Worm (Caenorhabditis elegans): ENCODE results near the gene Y62H9A.9.

ce11 chrX:11885577-11885976, 12.4 kb downstream of the Y62H9A.9 start, which contains the start of gene Y62H9A.7:
- TF ChIP-seq unc-62 (GFP tag; optimal IDR thresholded peaks at IDR 0.05) (no peak), nhr-12 (tag; optimal IDR thresholded peaks at IDR 0.05) (no peak), ceh-43 (GFP tag; optimal IDR thresholded peaks at IDR 0.05) (no peak), unc-120 (tag; optimal IDR thresholded peaks at IDR 0.05; ENCODE audit: poor library complexity, severe bottlenecking) (no peak)

Measured in whole organism, mixed stage, embryonic.